Worm (Caenorhabditis elegans): Measurements from ENCODE around the gene tbc-14.

- TF ChIP-seq nhr-12 (tag; optimal IDR thresholded peaks at IDR 0.05), result no peak
- TF ChIP-seq unc-62 (GFP tag; optimal IDR thresholded peaks at IDR 0.05), result no peak
- no peak for TF ChIP-seq lin-13 (tag; optimal IDR thresholded peaks at IDR 0.05)
- no peak for TF ChIP-seq lsy-2 (tag; optimal IDR thresholded peaks at IDR 0.05)
- TF ChIP-seq ztf-11 (tag; optimal IDR thresholded peaks at IDR 0.05), result no peak
- no peak for TF ChIP-seq sem-2 (GFP tag; optimal IDR thresholded peaks at IDR 0.05)
- no peak for TF ChIP-seq nhr-237 (tag; optimal IDR thresholded peaks at IDR 0.05)
Measured at ce11 chrII:13467838-13468389, 20.5 kb upstream of the tbc-14 start.
